Worm (Caenorhabditis elegans) whole organism, L1 larva: ENCODE measurements around the gene fbxa-156.

Source experiments
- alr-1 ChIP-seq: fragments of 200-800 bp; sonication (Bioruptor generic); optimal IDR thresholded peaks from 2 replicates; lab custom pipeline; 2018; ENCODE audit warnings: borderline replicate concordance, mild to moderate bottlenecking, missing genetic modification characterization, missing compliant biosample characterization
- aly-2 ChIP-seq: fragments of 150-350 bp; optimal IDR thresholded peaks from 2 replicates; lab custom pipeline; 2014; ENCODE audit warnings: missing biosample characterization, missing genetic modification characterization
- ceh-88 ChIP-seq: fragments of 200-800 bp; sonication (Bioruptor generic); IDR thresholded peaks from 2 replicates; pipeline ENCODE4 v1.3.6; 2022; ENCODE audit warnings: missing genetic modification characterization, missing compliant biosample characterization
- ets-5 ChIP-seq: fragments of 200-800 bp; sonication (Bioruptor generic); IDR thresholded peaks from 2 replicates; pipeline ENCODE4 v1.3.6; 2022; ENCODE audit warnings: missing genetic modification characterization, missing compliant biosample characterization
- fkh-10 ChIP-seq: sonication (generic microtip); optimal IDR thresholded peaks from 2 replicates; lab custom pipeline; 2017; ENCODE audit warnings: missing biosample characterization, missing genetic modification reagents, missing genetic modification characterization
- fos-1 ChIP-seq: fragments of 150-350 bp; optimal IDR thresholded peaks from 2 replicates; lab custom pipeline; 2014; ENCODE audit warnings: missing biosample characterization, missing genetic modification characterization
- hlh-17 ChIP-seq: fragments of 200-800 bp; sonication (Bioruptor generic); optimal IDR thresholded peaks from 2 replicates; lab custom pipeline; 2018; ENCODE audit warnings: missing genetic modification characterization, mild to moderate bottlenecking, missing compliant biosample characterization, moderate library complexity, borderline replicate concordance
- hlh-4 ChIP-seq: sonication (generic microtip); optimal IDR thresholded peaks from 2 replicates; lab custom pipeline; 2016; ENCODE audit warnings: mild to moderate bottlenecking, missing genetic modification characterization, missing compliant biosample characterization
- jun-1 ChIP-seq: fragments of 150-350 bp; optimal IDR thresholded peaks from 2 replicates; lab custom pipeline; 2014; ENCODE audit warnings: missing biosample characterization, missing genetic modification reagents, missing genetic modification characterization
- lir-3 ChIP-seq: sonication (generic microtip); optimal IDR thresholded peaks from 2 replicates; lab custom pipeline; 2016; ENCODE audit warnings: mild to moderate bottlenecking, missing genetic modification characterization, moderate library complexity, missing compliant biosample characterization; ENCODE audit not compliant: poor library complexity
- nhr-12 ChIP-seq: sonication (generic microtip); optimal IDR thresholded peaks from 2 replicates; lab custom pipeline; 2017; ENCODE audit warnings: missing biosample characterization, missing genetic modification characterization
- nhr-47 ChIP-seq: sonication (generic microtip); optimal IDR thresholded peaks from 2 replicates; lab custom pipeline; 2016; ENCODE audit warnings: mild to moderate bottlenecking, missing genetic modification characterization, moderate library complexity, missing compliant biosample characterization
- nhr-77 ChIP-seq: fragments of 150-350 bp; optimal IDR thresholded peaks from 2 replicates; lab custom pipeline; 2014; ENCODE audit warnings: missing biosample characterization, missing genetic modification characterization
- nhr-85 ChIP-seq: sonication (generic microtip); peaks from one replicate; lab custom pipeline; 2016; ENCODE audit warnings: missing genetic modification characterization, inconsistent platforms, missing compliant biosample characterization
- snu-23 ChIP-seq: sonication (generic microtip); optimal IDR thresholded peaks from 2 replicates; lab custom pipeline; 2016; ENCODE audit warnings: missing genetic modification characterization, missing compliant biosample characterization
- sox-4 ChIP-seq: sonication (generic microtip); optimal IDR thresholded peaks from 2 replicates; lab custom pipeline; 2016; ENCODE audit warnings: missing genetic modification characterization, missing compliant biosample characterization
- sup-37 ChIP-seq: fragments of 200-800 bp; sonication (Bioruptor generic); optimal IDR thresholded peaks from 2 replicates; lab custom pipeline; 2018; ENCODE audit warnings: mild to moderate bottlenecking, missing genetic modification characterization, missing compliant biosample characterization
- swsn-7 ChIP-seq: sonication (generic microtip); optimal IDR thresholded peaks from 2 replicates; lab custom pipeline; 2016; ENCODE audit warnings: missing genetic modification characterization, missing compliant biosample characterization
- ztf-4 ChIP-seq: fragments of 150-350 bp; optimal IDR thresholded peaks from 2 replicates; lab custom pipeline; 2014; ENCODE audit warnings: missing biosample characterization, missing genetic modification characterization

fbxa-156 gene

DNA sequence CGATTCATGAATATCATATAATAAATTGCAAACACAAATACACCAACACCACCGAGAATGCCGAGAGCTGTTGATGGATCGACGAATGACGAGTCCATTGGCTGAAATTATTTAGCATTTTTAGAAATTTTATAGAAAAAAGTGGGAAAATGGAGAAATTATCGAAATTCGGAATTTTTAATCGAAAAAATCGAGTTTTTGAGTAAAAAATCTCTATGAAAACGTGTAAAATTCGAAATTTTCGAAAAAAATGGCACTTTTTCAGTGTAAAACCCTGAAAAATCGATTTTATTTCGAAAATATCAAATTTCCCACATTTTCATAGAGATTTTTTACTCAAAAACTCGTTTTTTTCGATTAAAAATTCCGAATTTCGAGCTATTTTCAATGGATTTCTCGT is 40.7 kb downstream of the fbxa-156 start, which contains the start of gene tcc-1:
Gene tcc-1, minus strand, starts transcription at position 101 of the 400 bp plus-strand sequence.
- TF ChIP-seq nhr-47 (tag; lab: Kevin White, UChicago), result no peak
- TF ChIP-seq snu-23 (GFP tag; lab: Kevin White, UChicago), result no peak
- no peak for TF ChIP-seq swsn-7 (tag; lab: Kevin White, UChicago)
- TF ChIP-seq, all 84 proteins: peak for 0

DNA sequence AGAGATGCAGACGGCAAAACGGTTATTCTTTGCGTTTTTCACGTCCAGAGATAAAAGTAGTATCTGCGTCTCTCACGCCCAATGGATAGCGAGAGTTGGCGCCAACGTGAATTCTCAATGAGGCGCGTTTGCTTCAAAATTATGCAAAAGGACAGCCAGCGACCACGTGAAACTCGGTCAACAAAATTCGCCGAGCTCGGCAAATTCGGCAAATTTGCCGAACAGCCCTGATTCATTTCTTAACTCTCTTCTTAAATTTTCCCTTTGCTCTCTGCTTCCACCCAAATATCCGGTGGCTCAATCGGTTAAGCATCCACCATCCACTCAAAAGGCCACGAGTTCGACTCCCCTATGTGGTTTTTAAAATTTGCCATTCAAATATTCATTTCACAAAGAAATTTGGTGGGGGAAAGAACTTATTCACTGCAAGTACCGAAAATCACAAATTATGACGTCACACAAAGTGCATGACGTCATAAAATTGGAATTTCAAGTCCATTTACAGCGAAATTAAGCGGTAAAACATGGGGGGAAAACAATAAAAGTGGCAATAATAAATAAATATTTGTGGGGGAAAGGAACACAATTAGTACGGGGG is 51.1 kb downstream of the fbxa-156 start:
- TF ChIP-seq nhr-85 (tag; lab: Kevin White, UChicago) (no peak), alr-1 (tag; lab: Kevin White, UChicago) (no peak), fkh-10 (GFP tag; lab: Kevin White, UChicago) (no peak), nhr-12 (no peak), ceh-88 (GFP tag; lab: Robert Waterston, UW) (no peak), fos-1 (no peak), ets-5 (GFP tag; lab: Robert Waterston, UW) (no peak), sox-4 (tag; lab: Kevin White, UChicago) (no peak), nhr-77 (tag; lab: Kevin White, UChicago) (no peak), ztf-4 (no peak), nhr-47 (tag; lab: Kevin White, UChicago) (no peak), hlh-4 (tag; lab: Kevin White, UChicago) (no peak), hlh-17 (GFP tag; lab: Kevin White, UChicago) (no peak), sup-37 (GFP tag; lab: Kevin White, UChicago) (no peak), aly-2 (no peak), lir-3 (tag; lab: Kevin White, UChicago) (no peak), jun-1 (tag; lab: Kevin White, UChicago) (no peak)
